Fruit fly (Drosophila melanogaster) whole organism, larva: ENCODE measurements around the gene CG33796.

Experiments
- noc ChIP-seq: fragments of 200-800 bp; sonication (Bioruptor generic); optimal IDR thresholded peaks from 3 replicates; lab custom pipeline; 2019; ENCODE audit warnings: missing biosample characterization, mild to moderate bottlenecking, missing genetic modification characterization, moderate library complexity

Gene CG33796

DNA sequence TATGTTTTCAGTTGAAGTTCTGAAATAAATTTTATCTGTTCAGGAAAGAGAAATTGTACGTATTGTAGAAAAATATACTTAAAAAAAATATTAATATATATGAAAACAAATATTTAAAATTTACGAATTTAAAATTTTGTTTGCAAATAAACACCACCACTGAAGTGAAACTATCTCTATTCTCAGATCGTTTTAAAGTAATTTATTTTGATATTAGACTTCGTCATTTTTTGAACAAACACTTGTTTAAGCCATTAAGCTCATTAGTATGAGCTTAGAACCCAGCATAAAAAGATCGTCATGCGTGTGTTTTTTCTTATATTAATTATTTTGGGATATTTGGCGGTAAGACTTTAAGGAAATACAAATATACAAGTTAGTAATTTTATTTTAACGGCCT lies 29.0 kb upstream of the CG33796 start, which contains the start of gene CG33688:
TSS of gene CG33688 (plus strand) at position 301 of the 400 bp plus-strand sequence.
- no peak for TF ChIP-seq noc

dm6 chr3L:16197450-16197918 lies 27.6 kb upstream of the CG33796 start, which contains the start of gene CG33687:
TSS of gene CG33687 (plus strand) at chr3L:16197868.
- no peak for TF ChIP-seq noc

DNA sequence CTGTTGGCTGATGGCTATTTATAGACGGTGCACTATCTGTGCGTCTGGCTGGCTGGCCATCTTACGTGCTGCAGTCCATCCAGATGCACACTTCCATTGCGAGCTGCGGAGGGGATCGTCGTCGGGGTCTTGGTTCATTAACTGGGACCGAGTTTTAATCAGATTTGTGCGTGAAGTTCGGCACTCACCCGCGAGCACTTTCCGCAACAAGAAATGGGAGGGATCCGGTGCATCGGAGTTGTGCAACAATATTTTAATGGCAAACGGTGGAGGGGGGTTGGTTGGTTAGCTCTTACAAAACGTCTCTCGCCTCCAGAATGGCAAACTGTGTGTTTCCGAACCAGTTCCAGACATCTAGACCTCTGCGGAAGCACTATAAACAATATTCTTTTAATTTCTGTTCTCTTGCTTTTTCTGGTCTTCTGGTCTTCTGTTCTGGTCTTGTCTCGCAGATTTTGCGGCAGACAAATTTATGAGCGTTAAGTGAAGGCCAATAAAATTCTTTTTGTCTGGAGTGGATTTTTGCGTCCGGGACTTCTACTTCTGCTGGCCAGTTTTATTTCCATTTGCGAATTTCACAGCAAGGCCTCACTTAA lies 26.8 kb upstream of the CG33796 start:
- no peak for TF ChIP-seq noc

dm6 chr3L:16195476-16195958 lies 25.6 kb upstream of the CG33796 start:
- no peak for TF ChIP-seq noc

- TF ChIP-seq noc, result no peak
Measured at dm6 chr3L:16193851-16194709, 24.2 kb upstream of the CG33796 start.

DNA sequence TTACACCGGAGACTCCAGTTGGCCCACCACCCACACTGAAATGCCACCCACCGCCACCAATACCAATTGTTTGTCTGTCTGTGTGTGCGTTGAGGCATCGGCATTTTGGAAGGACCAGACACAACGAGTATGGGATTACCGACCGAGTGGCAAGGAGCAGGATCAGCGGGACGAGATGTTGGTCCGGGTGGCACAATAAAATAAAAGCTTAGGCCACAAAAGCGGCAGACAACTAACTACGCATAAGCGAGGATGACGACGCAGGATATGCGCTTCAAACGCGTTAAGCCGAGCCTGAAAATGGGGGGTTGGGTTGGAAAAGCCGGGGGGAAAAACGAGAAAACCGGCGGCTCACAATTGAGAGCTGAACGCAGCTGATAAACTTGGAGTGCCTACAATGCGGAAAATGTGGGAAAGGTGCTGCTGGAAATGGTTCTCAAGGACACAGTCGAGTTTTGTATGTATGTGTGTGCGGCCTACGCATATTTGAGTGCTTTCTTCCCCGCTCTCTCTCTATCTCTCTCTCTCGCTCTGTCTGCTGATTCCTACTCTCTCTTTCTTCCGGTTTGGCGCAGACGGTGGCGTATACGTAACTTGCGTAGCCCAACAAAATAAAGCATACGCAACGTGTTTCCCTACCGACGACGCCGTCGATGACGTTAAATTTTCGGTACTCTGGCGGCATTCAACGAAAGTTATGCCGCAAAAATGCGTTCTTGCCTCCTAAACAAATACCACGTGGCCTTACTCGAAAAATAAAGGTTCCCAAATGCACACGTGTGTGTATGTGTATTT lies 22.9 kb upstream of the CG33796 start:
- TF ChIP-seq noc, result no peak

DNA sequence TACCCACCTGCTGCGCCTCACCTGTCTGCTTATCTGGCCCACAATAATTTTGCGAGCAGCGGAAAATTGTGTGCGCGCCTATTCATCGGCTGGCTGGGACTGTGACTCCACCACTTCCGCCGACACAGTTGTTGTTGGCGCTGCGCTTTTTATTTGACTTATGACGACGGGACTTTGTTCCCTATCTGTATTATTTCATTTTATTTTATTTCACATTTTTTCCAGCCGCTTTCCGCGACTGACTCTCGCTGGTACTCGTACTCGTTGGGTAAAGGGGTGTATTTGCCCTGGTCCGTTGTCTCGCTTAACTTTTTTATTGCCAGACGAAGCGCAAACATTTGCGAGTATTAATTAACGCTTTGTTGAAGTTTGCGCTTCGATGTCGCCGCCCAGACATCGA lies 21.0 kb upstream of the CG33796 start:
- no peak for TF ChIP-seq noc

DNA sequence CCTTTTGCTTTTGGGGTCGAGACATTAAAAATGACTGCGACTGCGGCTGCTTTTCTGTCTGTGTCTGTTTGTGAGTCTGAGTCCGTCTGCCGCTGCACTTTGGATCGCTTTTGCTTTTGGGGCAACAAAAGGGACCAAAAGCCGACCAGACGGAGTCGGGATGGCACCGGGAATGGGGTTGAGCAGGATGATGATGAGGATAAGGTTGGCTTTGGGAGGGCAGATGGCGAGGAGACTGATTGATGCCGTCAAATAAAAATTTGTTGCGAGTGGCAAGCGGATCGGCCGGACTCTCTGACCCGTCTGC lies 20.0 kb upstream of the CG33796 start:
- TF ChIP-seq noc, result no peak

- TF ChIP-seq noc, result no peak
Measured at dm6 chr3L:16189058-16189924, 19.4 kb upstream of the CG33796 start.

- TF ChIP-seq noc, result no peak
Measured at dm6 chr3L:16183493-16183892, 13.6 kb upstream of the CG33796 start.

DNA sequence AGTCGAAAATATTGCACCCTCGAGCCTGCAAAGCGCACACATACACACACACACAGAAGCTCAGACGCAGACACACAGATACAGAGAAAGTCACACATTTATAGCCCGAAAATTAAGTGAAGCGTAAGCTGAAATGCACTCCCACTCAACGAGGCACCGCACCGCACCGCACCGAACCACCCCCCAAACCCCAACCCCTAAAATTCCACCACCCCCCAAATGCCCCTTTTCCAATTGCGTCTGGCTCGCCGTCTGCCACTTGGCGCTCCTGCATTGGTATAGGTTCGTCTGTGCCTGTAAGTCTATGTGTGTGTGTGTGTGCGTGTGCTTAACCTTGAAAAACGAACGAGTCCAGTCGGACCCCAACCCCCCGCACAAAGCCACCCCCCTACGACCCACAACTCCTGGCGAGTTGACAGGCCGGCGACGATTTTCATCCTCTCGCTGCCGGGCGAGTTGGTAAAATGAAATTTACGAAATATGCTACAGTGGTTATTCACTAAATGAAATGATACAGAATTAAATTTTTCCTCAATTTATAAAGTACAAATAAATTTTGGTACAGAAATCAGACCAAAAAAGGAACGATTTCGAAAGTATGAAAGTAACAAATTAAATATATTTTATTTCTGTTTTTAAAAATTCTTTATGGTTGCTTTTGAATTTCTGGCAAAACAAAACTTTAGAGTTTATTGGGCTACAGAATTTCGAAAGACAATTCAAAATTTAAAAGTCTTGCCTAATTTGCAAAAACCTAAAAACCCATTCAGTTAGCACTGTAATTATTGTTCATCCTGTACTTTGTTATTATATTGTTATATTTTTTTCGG lies 12.9 kb upstream of the CG33796 start:
- TF ChIP-seq noc, result no peak

- no peak for TF ChIP-seq noc
Measured at dm6 chr3L:16181330-16181830, 11.5 kb upstream of the CG33796 start.

DNA sequence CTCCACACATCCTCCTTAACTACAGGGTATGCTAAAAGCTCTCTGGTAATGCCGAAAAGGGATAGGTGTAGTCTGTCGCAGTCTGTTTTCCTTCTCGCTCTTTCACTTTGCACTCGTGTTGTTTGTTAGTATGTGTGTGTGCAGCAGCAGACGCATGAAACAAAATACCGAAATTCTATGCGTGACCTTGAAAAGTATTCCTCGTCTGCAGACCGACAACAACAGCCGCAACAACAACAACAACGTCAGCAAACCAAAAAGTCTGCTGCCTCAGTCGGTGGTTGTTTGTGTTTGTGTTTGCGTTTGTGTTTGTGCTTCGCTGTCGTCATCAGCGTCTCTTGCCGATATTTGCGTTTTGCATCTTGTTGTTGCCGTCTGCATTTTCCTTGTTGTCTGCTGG lies 8.5 kb upstream of the CG33796 start:
- no peak for TF ChIP-seq noc

DNA sequence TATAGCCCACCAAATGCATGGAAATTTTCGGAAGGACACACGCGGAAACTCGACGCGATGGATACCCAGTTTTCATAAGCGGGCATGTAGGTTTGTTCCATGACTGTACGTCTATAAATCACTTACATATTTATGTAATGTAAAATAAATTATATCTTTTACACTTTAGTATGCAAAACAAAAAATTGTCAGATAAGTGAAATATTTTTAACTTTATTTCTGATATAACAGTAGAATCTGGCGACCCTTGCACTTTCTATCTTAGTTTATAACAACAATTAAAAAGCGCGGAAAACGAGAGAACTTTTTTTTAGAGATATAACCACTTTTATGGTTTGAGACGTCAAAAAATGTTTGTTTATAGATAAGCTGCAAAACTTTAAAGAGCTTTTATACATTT lies 7.8 kb upstream of the CG33796 start:
- no peak for TF ChIP-seq noc

DNA sequence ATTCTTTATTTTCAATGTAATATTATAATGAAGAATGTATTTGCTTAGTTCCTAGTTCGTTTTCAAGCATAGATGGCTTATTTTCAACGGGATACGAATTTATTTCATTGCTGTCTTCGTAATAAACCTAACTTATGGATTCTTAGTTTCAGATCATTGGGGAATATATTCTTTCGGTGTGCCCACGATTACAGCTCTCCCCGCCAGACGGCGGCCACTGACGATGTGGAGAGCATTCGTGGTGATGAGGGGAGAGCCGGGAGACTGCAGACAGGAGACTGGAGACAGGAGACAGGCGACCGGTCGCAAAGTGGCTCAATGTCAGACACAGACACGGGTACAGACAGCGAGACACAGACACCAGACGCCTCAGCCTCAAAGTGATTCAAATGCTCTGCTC lies 7.4 kb upstream of the CG33796 start:
- no peak for TF ChIP-seq noc
